Fruit fly (Drosophila melanogaster): ENCODE results near the gene Naa40.

- TF ChIP-seq Abd-B (GFP tag; optimal IDR thresholded peaks at IDR 0.05) = no peak
- no peak for TF ChIP-seq usp (GFP tag; optimal IDR thresholded peaks at IDR 0.05)
- no peak for TF ChIP-seq pan (optimal IDR thresholded peaks at IDR 0.05)
- TF ChIP-seq HLH106 (tag; optimal IDR thresholded peaks at IDR 0.05) = no peak
- TF ChIP-seq psq (GFP tag; optimal IDR thresholded peaks at IDR 0.05) = no peak
- no peak for TF ChIP-seq Sp1 (GFP tag; optimal IDR thresholded peaks at IDR 0.05)
- TF ChIP-seq dl (GFP tag; optimal IDR thresholded peaks at IDR 0.05; ENCODE audit: insufficient read depth in 1 of 2, partially characterized antibody in 2 of 2) = no peak
- no peak for TF ChIP-seq fru (GFP tag; optimal IDR thresholded peaks at IDR 0.05)
- TF ChIP-seq Rel (GFP tag; optimal IDR thresholded peaks at IDR 0.05) = no peak
- peak; percentile 82 for TF ChIP-seq Rel (tag; optimal IDR thresholded peaks at IDR 0.05)
These were observed 1.5 kb upstream of the Naa40 start for dm6 chr3R:29726277-29726676.

Data from whole organism, wandering third instar larva.